Worm (Caenorhabditis elegans) whole organism, L4/young adult: ENCODE measurements around the gene str-121.
"Not testable (repeated sequence)": the region's sequence is repeated elsewhere in the genome, so short reads cannot be mapped to it uniquely, and the experiment has no call there.

Experiments
- W03F9.2 ChIP-seq: fragments of 150-350 bp; optimal IDR thresholded peaks from 2 replicates; lab custom pipeline; 2014; ENCODE audit warnings: missing biosample characterization, missing genetic modification characterization
- dao-5 ChIP-seq: sonication (generic microtip); optimal IDR thresholded peaks from 2 replicates; lab custom pipeline; 2016; ENCODE audit warnings: missing genotype, missing genetic modification characterization, moderate library complexity, missing compliant biosample characterization
- him-1 ChIP-seq: sonication (generic microtip); optimal IDR thresholded peaks from 2 replicates; lab custom pipeline; 2016; ENCODE audit warnings: missing genotype, missing genetic modification reagents, missing genetic modification characterization, missing compliant biosample characterization

The str-121 gene

DNA sequence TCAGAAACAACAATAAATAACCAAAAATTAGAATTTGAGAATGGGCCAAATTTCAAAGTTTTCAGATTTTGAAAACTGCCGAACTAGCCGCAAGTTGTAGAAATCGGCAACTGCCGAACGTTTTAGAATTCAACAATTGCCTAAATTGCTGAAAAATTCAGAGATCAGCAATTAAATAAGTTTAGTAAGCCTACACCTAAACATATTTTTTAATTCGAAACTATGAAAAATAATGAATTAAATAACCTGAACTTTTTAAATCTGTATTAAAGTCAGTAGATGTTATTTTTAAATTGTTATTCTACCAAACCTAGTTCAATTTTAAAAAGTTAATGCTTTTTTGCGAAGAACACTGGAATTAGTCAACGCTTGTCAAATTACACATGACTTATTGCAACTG lies 4.2 kb upstream of the str-121 start, which contains the start of gene nhr-204:
Gene nhr-204, minus strand, starts transcription at position 101 of the 400 bp plus-strand sequence.
- TF ChIP-seq him-1 (tag; lab: Kevin White, UChicago) = no peak
- TF ChIP-seq dao-5 = no peak
- no peak for TF ChIP-seq W03F9.2 (tag; lab: Kevin White, UChicago)

DNA sequence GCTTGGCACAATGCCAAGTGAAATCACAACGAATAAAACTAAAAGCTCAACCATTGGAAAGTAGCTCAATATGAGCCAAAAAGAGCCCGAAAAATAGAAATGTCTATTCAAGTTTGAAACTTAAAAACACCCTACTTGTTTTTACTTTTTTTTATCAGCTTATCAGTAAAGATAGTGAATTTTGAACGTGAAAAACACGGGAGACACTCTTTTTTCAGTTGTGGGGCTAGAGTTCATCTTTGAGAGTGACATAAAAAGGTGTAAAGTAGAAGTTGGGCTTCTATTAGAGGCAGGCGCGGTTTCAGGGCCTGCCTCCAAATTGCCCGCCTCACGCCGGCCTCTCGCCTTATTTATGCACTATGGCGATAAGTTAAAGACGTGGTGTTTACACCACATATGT lies 2.8 kb downstream of the str-121 start, which contains the start of gene oac-39:
Gene oac-39, minus strand, starts transcription at position 101 of the 400 bp plus-strand sequence.
- TF ChIP-seq him-1 (tag; lab: Kevin White, UChicago) (no peak), dao-5 (no peak), W03F9.2 (tag; lab: Kevin White, UChicago) (no peak)

DNA sequence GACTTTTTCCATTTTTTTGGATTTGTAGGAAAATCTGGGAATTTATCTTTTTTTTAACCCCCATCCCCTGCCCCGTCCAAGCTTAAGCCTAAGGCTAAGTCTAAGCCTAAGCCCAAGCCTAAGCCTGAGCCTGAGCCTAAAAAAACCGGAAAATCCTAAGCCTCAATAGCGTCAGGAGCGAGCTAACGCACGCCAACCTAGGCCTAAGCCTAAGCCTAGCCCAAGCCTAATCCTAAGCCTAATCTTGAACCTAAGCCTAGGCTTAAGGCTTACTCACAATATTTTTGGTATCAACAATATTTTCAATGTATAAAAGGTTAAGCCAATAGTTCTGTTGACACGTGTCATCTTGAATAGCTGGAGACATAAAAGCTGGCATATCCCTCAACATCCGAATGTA lies 5.9 kb downstream of the str-121 start:
- TF ChIP-seq dao-5 (no peak), W03F9.2 (tag; lab: Kevin White, UChicago) (no peak), him-1 (tag; lab: Kevin White, UChicago) (no peak)

DNA sequence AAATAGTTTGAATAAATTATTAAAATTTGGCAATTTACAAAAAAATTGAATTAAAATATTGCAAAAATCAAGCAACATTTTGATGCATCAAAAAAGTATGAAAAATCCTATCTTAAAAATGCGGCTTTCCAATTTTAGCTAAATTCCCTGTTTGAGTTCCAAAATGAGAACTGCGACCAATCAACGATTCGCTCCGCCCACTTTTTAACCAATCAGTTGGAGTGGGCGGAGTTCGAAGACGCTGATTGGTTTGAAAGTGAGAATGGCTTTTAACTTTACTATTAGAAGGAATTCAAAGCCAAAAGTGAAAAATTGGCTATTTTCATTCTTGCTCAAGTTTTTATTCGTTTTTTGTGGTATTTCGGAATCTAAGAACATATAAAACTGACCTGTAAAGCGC lies 6.9 kb downstream of the str-121 start:
- TF ChIP-seq dao-5 = no peak
- no peak for TF ChIP-seq him-1 (tag; lab: Kevin White, UChicago)
- no peak for TF ChIP-seq W03F9.2 (tag; lab: Kevin White, UChicago)

DNA sequence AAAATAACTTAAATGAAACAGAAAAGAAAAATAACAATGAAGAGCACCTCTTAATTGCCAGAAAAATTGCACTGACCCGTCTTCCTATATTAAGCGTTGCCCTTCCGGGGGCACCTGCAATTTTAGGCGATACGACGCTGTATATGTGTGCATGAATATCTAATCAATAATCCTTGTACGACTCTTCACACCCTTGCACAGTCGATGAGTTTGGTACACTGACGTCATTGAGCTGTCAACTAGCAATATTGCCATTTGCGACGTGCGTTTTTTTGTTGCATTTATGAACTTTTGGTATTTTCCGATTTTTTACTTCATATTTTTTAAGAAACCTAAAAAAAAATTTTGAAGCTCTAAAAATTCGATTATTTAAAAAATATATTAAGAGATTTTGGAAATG lies 8.4 kb downstream of the str-121 start, which contains the start of gene kin-34:
Gene kin-34, minus strand, starts transcription at position 101 of the 400 bp plus-strand sequence.
- no peak for TF ChIP-seq W03F9.2 (tag; lab: Kevin White, UChicago)
- TF ChIP-seq dao-5 = no peak
- no peak for TF ChIP-seq him-1 (tag; lab: Kevin White, UChicago)

DNA sequence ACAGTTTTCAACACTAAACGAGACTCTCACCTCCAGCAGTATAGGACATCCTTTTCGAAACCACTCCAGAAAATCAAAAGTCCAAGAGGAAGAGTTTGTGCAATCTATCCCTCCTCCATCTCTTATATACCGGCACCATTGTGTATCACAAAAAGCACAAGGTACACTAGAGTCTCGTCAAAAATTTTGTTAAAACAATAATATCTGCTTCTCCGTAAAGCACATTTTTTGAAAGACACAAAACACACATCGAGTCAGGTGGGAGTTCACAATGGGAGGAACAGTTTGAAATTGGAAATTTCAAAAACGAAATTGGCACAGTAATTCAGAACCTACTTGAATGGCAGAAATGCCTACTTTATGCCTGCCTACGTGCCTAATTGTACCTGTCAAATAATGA lies 12.0 kb downstream of the str-121 start, which contains the start of gene R02C2.7:
Gene R02C2.7, minus strand, starts transcription at position 101 of the 400 bp plus-strand sequence.
- no peak for TF ChIP-seq W03F9.2 (tag; lab: Kevin White, UChicago)
- no peak for TF ChIP-seq him-1 (tag; lab: Kevin White, UChicago)
- TF ChIP-seq dao-5 = no peak

DNA sequence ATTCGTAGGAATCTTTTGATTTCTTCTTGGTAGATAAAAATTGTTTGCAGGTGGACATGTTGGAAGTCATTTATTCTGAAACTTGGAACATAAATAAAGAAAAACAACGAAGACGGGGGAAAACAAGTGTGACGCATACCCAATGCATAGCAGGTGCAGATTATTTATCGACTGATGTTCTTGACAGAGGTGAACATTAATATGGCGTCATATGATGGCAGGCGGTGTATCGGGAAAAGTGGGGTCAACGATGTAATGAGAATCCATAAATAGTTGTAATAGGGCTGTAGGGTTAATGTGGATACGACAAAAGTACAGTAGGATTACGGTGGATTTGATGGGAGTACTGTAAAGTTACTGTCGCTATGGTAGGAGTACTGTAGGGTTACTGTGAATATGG lies 14.2 kb downstream of the str-121 start, which contains the start of gene txt-2:
Gene txt-2, minus strand, starts transcription at position 214 of the 400 bp plus-strand sequence.
- TF ChIP-seq him-1 (tag; lab: Kevin White, UChicago) (no peak), W03F9.2 (tag; lab: Kevin White, UChicago) (no peak), dao-5 (no peak)

DNA sequence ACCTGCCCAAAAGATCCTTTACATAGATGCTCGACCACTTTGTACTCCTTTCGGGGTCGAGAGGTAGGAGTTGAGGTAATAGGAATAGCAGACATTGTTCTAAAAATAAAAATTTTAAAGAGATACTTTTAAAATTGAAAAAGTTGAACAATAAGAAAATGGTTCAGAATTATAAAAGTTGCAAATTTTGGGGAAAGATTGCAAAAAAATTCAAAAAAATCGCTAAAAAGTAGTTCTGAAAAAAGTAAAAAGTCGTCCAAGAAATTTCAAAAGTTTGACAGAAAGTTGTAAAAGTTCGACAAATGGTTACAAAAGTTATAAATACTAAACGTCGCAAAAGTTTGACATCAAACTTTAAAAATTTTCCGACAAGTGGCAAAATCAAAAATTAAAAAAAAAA lies 16.4 kb downstream of the str-121 start, which contains the start of gene R02C2.1:
Gene R02C2.1, minus strand, starts transcription at position 101 of the 400 bp plus-strand sequence.
- no peak for TF ChIP-seq W03F9.2 (tag; lab: Kevin White, UChicago)
- TF ChIP-seq him-1 (tag; lab: Kevin White, UChicago) = no peak
- TF ChIP-seq dao-5 = no peak

DNA sequence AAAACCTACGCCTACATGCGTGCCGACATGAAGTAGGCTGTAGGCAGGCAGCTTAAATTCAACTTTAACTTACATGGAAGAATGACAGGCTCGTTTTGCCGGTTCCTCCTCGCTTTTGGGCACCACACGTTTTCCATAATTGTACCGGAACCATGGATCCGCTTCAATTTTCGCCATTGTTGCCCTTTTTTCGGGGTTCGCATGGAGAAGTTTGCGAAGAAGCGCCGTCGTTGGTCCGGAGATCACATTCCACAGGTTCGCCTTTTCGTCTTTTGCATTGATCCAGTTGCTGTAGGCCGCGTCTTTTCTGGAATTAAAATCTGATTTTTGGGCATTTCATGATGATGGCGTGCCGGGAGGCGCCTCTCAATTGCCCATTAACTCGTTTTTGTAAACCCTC lies 17.5 kb downstream of the str-121 start:
- TF ChIP-seq dao-5 (no peak), W03F9.2 (tag; lab: Kevin White, UChicago) (no peak), him-1 (tag; lab: Kevin White, UChicago) (no peak)

DNA sequence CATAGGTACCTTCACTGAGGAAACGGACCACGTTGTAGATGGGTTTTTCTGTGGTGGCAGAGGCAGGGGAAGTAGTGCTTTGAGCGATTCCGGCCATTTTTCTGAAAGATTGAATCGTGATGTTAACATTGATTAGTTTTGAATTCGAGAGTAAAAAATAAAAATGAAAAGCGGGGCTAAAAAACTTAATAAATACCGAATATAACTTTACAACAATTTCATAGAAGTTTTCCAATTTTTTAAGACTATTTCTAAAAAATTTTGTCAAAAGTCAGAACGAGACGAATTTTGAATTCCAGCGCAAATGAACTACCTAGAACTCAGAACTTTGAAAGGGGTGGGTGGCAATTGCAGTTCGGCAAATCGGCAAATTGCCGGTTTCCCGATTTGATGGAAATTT lies 19.9 kb downstream of the str-121 start, which contains the start of gene kin-33:
Gene kin-33, minus strand, starts transcription at position 101 of the 400 bp plus-strand sequence.
- TF ChIP-seq W03F9.2 (tag; lab: Kevin White, UChicago) = no peak
- TF ChIP-seq him-1 (tag; lab: Kevin White, UChicago) = no peak
- no peak for TF ChIP-seq dao-5

DNA sequence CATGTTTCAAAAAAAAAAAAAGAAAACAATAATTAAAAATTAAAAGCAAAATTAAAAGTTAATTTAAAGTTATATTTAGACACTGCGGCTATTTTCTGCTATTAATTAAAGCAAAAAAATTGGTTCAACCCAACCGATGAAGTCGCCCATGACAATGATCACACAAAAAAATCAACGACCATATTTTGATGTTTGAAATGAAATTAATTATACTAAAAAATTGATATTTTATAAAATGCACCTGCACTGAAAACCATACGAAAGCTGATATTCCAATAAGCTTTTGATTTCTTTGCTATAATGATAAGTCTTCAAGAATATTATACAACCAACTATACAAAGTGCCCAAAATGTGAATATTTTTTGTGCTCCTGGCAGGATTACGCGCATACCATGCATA lies 34.9 kb downstream of the str-121 start, which contains the start of gene srh-80:
Gene srh-80, plus strand, starts transcription at position 301 of the 400 bp plus-strand sequence.
- no peak for TF ChIP-seq W03F9.2 (tag; lab: Kevin White, UChicago)
- no peak for TF ChIP-seq him-1 (tag; lab: Kevin White, UChicago)
- no peak for TF ChIP-seq dao-5

DNA sequence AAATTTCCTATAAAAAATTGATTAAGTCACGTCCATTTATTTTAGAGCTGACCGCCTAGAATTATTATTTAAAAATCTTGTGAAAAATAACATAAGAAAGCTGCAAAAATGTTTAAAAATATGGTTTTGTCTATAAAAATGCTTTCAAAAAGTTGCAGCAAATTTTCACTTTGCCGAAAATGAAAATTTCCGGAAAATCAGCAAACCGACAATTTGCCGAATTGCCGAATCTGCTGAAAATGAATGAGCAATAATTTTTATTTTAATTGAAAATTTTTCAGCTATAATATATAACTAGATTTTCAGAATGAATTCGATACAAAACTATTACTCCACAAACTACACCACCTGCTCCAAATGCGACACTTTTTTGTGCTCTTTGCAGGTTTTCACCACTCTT lies 37.6 kb downstream of the str-121 start, which contains the start of gene srh-78:
Gene srh-78, plus strand, starts transcription at position 301 of the 400 bp plus-strand sequence.
- TF ChIP-seq W03F9.2 (tag; lab: Kevin White, UChicago) (no peak), dao-5 (no peak), him-1 (tag; lab: Kevin White, UChicago) (no peak)

DNA sequence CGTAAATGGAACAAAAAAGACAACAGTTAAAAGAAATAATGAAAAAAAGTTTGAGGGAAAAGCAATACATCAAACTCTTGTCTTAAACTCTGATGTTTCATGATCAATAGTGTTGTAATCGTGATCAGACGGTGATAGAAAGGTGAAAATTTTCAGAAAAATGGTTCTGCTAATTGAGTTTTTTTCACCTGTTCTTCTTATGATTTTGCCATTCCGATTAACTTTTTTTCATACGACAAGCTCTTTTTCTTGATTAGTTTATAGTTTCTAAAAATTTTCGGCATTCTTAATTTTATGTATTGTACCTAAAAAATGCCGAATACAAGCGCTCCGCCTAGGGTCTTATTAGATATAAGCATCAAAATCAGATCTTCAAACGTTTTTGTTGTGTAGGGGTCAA lies 38.8 kb downstream of the str-121 start:
- no peak for TF ChIP-seq W03F9.2 (tag; lab: Kevin White, UChicago)
- no peak for TF ChIP-seq him-1 (tag; lab: Kevin White, UChicago)
- TF ChIP-seq dao-5 = no peak

DNA sequence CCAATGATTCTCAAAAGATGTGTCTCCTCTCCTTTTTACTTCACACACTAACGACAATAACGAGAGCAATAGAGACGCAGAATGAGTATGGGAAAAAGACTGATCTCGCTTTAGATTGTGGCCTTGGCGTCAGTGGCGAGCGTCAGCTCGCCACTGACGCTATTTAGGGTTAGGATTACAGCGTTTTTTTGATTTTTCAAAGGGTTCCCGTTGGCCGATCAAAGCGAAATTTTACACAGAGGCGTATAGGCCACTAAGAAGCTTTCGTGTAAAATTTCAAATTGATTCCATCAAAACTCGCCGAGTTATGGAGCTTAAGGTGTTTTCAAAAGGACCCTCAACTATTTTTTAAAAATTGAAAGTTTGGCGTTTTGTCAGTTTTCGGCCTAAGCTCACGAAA lies 41.8 kb downstream of the str-121 start, which contains the start of gene DC2.5:
Gene DC2.5, minus strand, starts transcription at position 101 of the 400 bp plus-strand sequence.
- not testable (repeated sequence) for TF ChIP-seq him-1 (tag; lab: Kevin White, UChicago); W03F9.2 (tag; lab: Kevin White, UChicago); dao-5
